Fruit fly (Drosophila melanogaster) whole organism, prepupa: ENCODE results near the gene Cpr64Ab.

Experiments
- Blimp-1 ChIP-seq: fragments of 200-800 bp; sonication (Bioruptor generic); optimal IDR thresholded peaks from 3 replicates; lab custom pipeline; 2017; ENCODE audit warnings: missing biosample characterization, missing genetic modification characterization, mild to moderate bottlenecking, moderate library complexity, missing genetic modification reagents
- CG11762 ChIP-seq: fragments of 200-800 bp; sonication (Bioruptor generic); optimal IDR thresholded peaks from 3 replicates; lab custom pipeline; 2016; ENCODE audit warnings: missing biosample characterization, missing genetic modification characterization; ENCODE audit not compliant: insufficient read depth
- CG6792 ChIP-seq: fragments of 200-800 bp; sonication (Bioruptor generic); optimal IDR thresholded peaks from 3 replicates; lab custom pipeline; 2016; ENCODE audit warnings: missing biosample characterization, missing genetic modification characterization
- CG6808 ChIP-seq: fragments of 200-800 bp; sonication (Bioruptor generic); optimal IDR thresholded peaks from 3 replicates; lab custom pipeline; 2017; ENCODE audit warnings: missing biosample characterization, missing genetic modification characterization, mild to moderate bottlenecking, moderate library complexity, missing genetic modification reagents
- CG6854 ChIP-seq: fragments of 200-800 bp; sonication (Bioruptor generic); optimal IDR thresholded peaks from 2 replicates; lab custom pipeline; 2017; ENCODE audit warnings: missing biosample characterization, mild to moderate bottlenecking, missing genetic modification characterization
- Hr38 ChIP-seq: sonication (Bioruptor generic); optimal IDR thresholded peaks from 2 replicates; lab custom pipeline; 2016; ENCODE audit warnings: missing biosample characterization, missing genetic modification characterization
- Hr39 ChIP-seq: fragments of 200-800 bp; sonication (Bioruptor generic); optimal IDR thresholded peaks from 2 replicates; lab custom pipeline; 2016; ENCODE audit warnings: missing biosample characterization, missing genetic modification characterization

- no peak for TF ChIP-seq Hr38
- TF ChIP-seq CG6854 (GFP tag; lab: Kevin White, UChicago) = no peak
- no peak for TF ChIP-seq Blimp-1 (GFP tag; lab: Kevin White, UChicago)
- no peak for TF ChIP-seq CG6792 (GFP tag; lab: Kevin White, UChicago)
- no peak for TF ChIP-seq CG6808 (GFP tag; lab: Kevin White, UChicago)
- TF ChIP-seq CG11762 = no peak
- TF ChIP-seq Hr39 (GFP tag; lab: Kevin White, UChicago) = no peak
These were observed 2.3 kb downstream of the Cpr64Ab start, which contains the start of gene Cpr64Aa for dm6 chr3L:4209078-4209477.
